Fruit fly (Drosophila melanogaster) whole organism, embryonic: ENCODE measurements around the gene fwd.

Experiments
- ATbp ChIP-seq: fragments of 200-800 bp; sonication (Bioruptor generic); optimal IDR thresholded peaks from 2 replicates; lab custom pipeline; 2017; ENCODE audit warnings: missing biosample characterization, mild to moderate bottlenecking, missing genetic modification characterization, missing genetic modification reagents
- Blimp-1 ChIP-seq: fragments of 200-800 bp; sonication (Bioruptor generic); optimal IDR thresholded peaks from 3 replicates; lab custom pipeline; 2018; ENCODE audit warnings: missing biosample characterization, missing genetic modification characterization, mild to moderate bottlenecking, moderate library complexity, missing genetic modification reagents
- CG11085 ChIP-seq: fragments of 200-800 bp; sonication (Bioruptor generic); IDR thresholded peaks from 2 replicates; pipeline ENCODE4 v1.3.6; 2022; ENCODE audit warnings: missing biosample characterization, missing genetic modification characterization
- CG11093 ChIP-seq: fragments of 200-800 bp; sonication (Bioruptor generic); IDR thresholded peaks from 3 replicates; pipeline ENCODE4 v1.3.6; 2022; ENCODE audit warnings: missing biosample characterization, missing genetic modification characterization
- CG11247 ChIP-seq: fragments of 200-800 bp; sonication (Bioruptor generic); IDR thresholded peaks from 2 replicates; pipeline ENCODE4 v1.3.6; 2022; ENCODE audit warnings: missing biosample characterization, missing genetic modification characterization
- CG12769 ChIP-seq: fragments of 200-800 bp; sonication (Bioruptor generic); optimal IDR thresholded peaks from 2 replicates; lab custom pipeline; 2019; ENCODE audit warnings: missing biosample characterization, mild to moderate bottlenecking, missing genetic modification characterization, moderate library complexity
- CG14667 ChIP-seq: fragments of 200-800 bp; sonication (Bioruptor generic); IDR thresholded peaks from 2 replicates; pipeline ENCODE4 v1.3.6; 2022; ENCODE audit warnings: missing biosample characterization, missing genetic modification characterization
- CG16779 ChIP-seq: fragments of 200-800 bp; sonication (Bioruptor generic); IDR thresholded peaks from 2 replicates; pipeline ENCODE4 v1.3.6; 2022; ENCODE audit warnings: missing biosample characterization, missing genetic modification characterization
- CG2120 ChIP-seq: fragments of 200-800 bp; sonication (Bioruptor generic); optimal IDR thresholded peaks from 3 replicates; lab custom pipeline; 2016; ENCODE audit warnings: missing biosample characterization, missing genetic modification characterization
- CG2199 ChIP-seq: fragments of 200-800 bp; sonication (Bioruptor generic); IDR thresholded peaks from 3 replicates; pipeline ENCODE4 v1.3.6; 2022; ENCODE audit warnings: missing biosample characterization, missing genetic modification characterization
- CG34422 ChIP-seq: fragments of 200-800 bp; sonication (Bioruptor generic); IDR thresholded peaks from 3 replicates; pipeline ENCODE4 v1.3.6; 2022; ENCODE audit warnings: missing biosample characterization, missing genetic modification characterization
- CG3726 ChIP-seq: fragments of 200-800 bp; sonication (Bioruptor generic); IDR thresholded peaks from 3 replicates; pipeline ENCODE4, ENCODE4 v1.3.6; 2022; ENCODE audit warnings: missing biosample characterization, missing genetic modification characterization
- CG6175 ChIP-seq: fragments of 200-800 bp; sonication (Bioruptor generic); IDR thresholded peaks from 3 replicates; pipeline ENCODE4 v1.3.6; 2022; ENCODE audit warnings: missing biosample characterization, missing genetic modification characterization
- CG7271 ChIP-seq: fragments of 200-800 bp; sonication (Bioruptor generic); optimal IDR thresholded peaks from 2 replicates; lab custom pipeline; 2018; ENCODE audit warnings: missing biosample characterization, mild to moderate bottlenecking, missing genetic modification characterization, moderate library complexity
- CG9609 ChIP-seq: fragments of 200-800 bp; sonication (Bioruptor generic); optimal IDR thresholded peaks from 3 replicates; lab custom pipeline; 2016; ENCODE audit warnings: missing biosample characterization, missing genetic modification characterization
- Fer1 ChIP-seq: fragments of 200-800 bp; sonication (Bioruptor generic); optimal IDR thresholded peaks from 2 replicates; lab custom pipeline; 2017; ENCODE audit warnings: missing biosample characterization, mild to moderate bottlenecking, missing genetic modification characterization
- Fer2 ChIP-seq: fragments of 200-800 bp; sonication (Bioruptor generic); optimal IDR thresholded peaks from 2 replicates; lab custom pipeline; 2018; ENCODE audit warnings: missing biosample characterization, mild to moderate bottlenecking, missing genetic modification characterization, moderate library complexity
- Hr78 ChIP-seq, 2 experiments: fragments of 200-800 bp in 1 of 2; fragments of >200 bp in 1 of 2; sonication (Bioruptor generic) in 1 of 2; optimal IDR thresholded peaks; 2 replicates each; lab custom pipeline; 2017 to 2019; ENCODE audit warnings: missing biosample characterization in 2 of 2, missing genetic modification characterization in 2 of 2, mild to moderate bottlenecking in 1 of 2, moderate library complexity in 1 of 2
- MTF-1 ChIP-seq: fragments of 200-800 bp; sonication (Bioruptor generic); optimal IDR thresholded peaks from 2 replicates; lab custom pipeline; 2018; ENCODE audit warnings: missing biosample characterization, mild to moderate bottlenecking, missing genetic modification characterization, borderline replicate concordance
- Optix ChIP-seq: fragments of 200-800 bp; sonication (Bioruptor generic); IDR thresholded peaks from 3 replicates; pipeline ENCODE4 v1.3.6; 2022; ENCODE audit warnings: missing biosample characterization, missing genetic modification characterization
- Spps ChIP-seq: fragments of 200-800 bp; sonication (Bioruptor generic); optimal IDR thresholded peaks from 2 replicates; lab custom pipeline; 2018; ENCODE audit warnings: missing biosample characterization, mild to moderate bottlenecking, missing genetic modification characterization
- Taf1 ChIP-seq: fragments of 200-800 bp; sonication (Bioruptor generic); IDR thresholded peaks from 2 replicates; pipeline ENCODE4 v1.3.6; 2022; ENCODE audit warnings: missing biosample characterization, missing genetic modification characterization
- gem ChIP-seq: fragments of 200-800 bp; sonication (Bioruptor generic); optimal IDR thresholded peaks from 2 replicates; lab custom pipeline; 2019; ENCODE audit warnings: missing biosample characterization, mild to moderate bottlenecking, missing genetic modification characterization, moderate library complexity
- gt ChIP-seq: fragments of 200-800 bp; sonication (Bioruptor generic); IDR thresholded peaks from 2 replicates; pipeline ENCODE4 v1.3.6; 2022; ENCODE audit warnings: missing biosample characterization, missing genetic modification characterization
- nom ChIP-seq: fragments of 200-800 bp; sonication (Bioruptor generic); optimal IDR thresholded peaks from 2 replicates; lab custom pipeline; 2017; ENCODE audit warnings: missing biosample characterization, missing genetic modification characterization, mild to moderate bottlenecking, moderate library complexity, missing genetic modification reagents
- oc ChIP-seq: fragments of 200-800 bp; sonication (Bioruptor generic); optimal IDR thresholded peaks from 2 replicates; lab custom pipeline; 2018; ENCODE audit warnings: missing biosample characterization, mild to moderate bottlenecking, missing genetic modification characterization, moderate library complexity
- pan ChIP-seq, 4 experiments: fragments of >200 bp in 3 of 4; fragments of 200-800 bp in 1 of 4; sonication (Bioruptor generic) in 1 of 4; optimal IDR thresholded peaks in 3 of 4; IDR thresholded peaks in 1 of 4; 2 replicates each; pipeline versions ENCODE4 v1.3.6 to Lab custom; 2017 to 2022; ENCODE audit warnings: missing biosample characterization in 2 of 4, missing genetic modification characterization in 2 of 4, mixed read lengths in 1 of 4
- pros ChIP-seq: fragments of 200-800 bp; sonication (Bioruptor generic); optimal IDR thresholded peaks from 3 replicates; lab custom pipeline; 2019; ENCODE audit warnings: missing biosample characterization, mild to moderate bottlenecking, missing genetic modification characterization, moderate library complexity
- ro ChIP-seq: fragments of 200-800 bp; sonication (Bioruptor generic); IDR thresholded peaks from 2 replicates; pipeline ENCODE4 v1.3.6; 2022; ENCODE audit warnings: missing biosample characterization, missing genetic modification characterization
- sug ChIP-seq: fragments of 200-800 bp; optimal IDR thresholded peaks from 2 replicates; lab custom pipeline; 2019; ENCODE audit warnings: missing biosample characterization, mild to moderate bottlenecking, missing genetic modification characterization, moderate library complexity
- tll ChIP-seq, 2 experiments: fragments of 200-800 bp in 1 of 2; fragments of >200 bp in 1 of 2; sonication (Bioruptor generic) in 1 of 2; optimal IDR thresholded peaks; 2 replicates each; lab custom pipeline; 2017 to 2019; ENCODE audit warnings: missing biosample characterization in 2 of 2, missing genetic modification characterization in 2 of 2, mild to moderate bottlenecking in 1 of 2, moderate library complexity in 1 of 2
- ttk ChIP-seq: fragments of 200-800 bp; sonication (Bioruptor generic); IDR thresholded peaks from 2 replicates; pipeline ENCODE4 v2.1.2; 2022; ENCODE audit warnings: missing biosample characterization, missing genetic modification characterization
- wek ChIP-seq: fragments of 200-800 bp; sonication (Bioruptor generic); optimal IDR thresholded peaks from 3 replicates; lab custom pipeline; 2018; ENCODE audit warnings: missing biosample characterization, mild to moderate bottlenecking, missing genetic modification characterization, moderate library complexity
- wor ChIP-seq: fragments of 200-800 bp; sonication (Bioruptor generic); IDR thresholded peaks from 2 replicates; pipeline ENCODE4 v1.3.6; 2022; ENCODE audit warnings: missing biosample characterization, missing genetic modification characterization
- zf30C ChIP-seq: fragments of 200-800 bp; sonication (Bioruptor generic); optimal IDR thresholded peaks from 3 replicates; lab custom pipeline; 2018; ENCODE audit warnings: missing biosample characterization, mild to moderate bottlenecking, missing genetic modification characterization

The fwd gene

dm6 chr3L:349751-350150 lies 30.1 kb upstream of the fwd start (continued):
- TF ChIP-seq CG11085 (GFP tag; lab: Robert Waterston, UW) (no peak), CG34422 (GFP tag; lab: Robert Waterston, UW) (no peak), Taf1 (GFP tag; lab: Robert Waterston, UW) (no peak), zf30C (GFP tag; lab: Kevin White, UChicago) (no peak), gem (tag; lab: Kevin White, UChicago) (peak; percentile 5), CG2120 (GFP tag; lab: Kevin White, UChicago) (peak; percentile 16), MTF-1 (GFP tag; lab: Kevin White, UChicago) (no peak), Blimp-1 (GFP tag; lab: Kevin White, UChicago) (no peak), CG7271 (tag; lab: Kevin White, UChicago) (no peak), CG12769 (tag; lab: Kevin White, UChicago) (peak; percentile 26), ttk (GFP tag; lab: Robert Waterston, UW) (no peak), nom (GFP tag; lab: Kevin White, UChicago) (no peak), oc (tag; lab: Kevin White, UChicago) (no peak), Spps (tag; lab: Kevin White, UChicago) (no peak), CG6175 (GFP tag; lab: Robert Waterston, UW) (no peak), CG9609 (GFP tag; lab: Kevin White, UChicago) (no peak), CG11093 (GFP tag; lab: Robert Waterston, UW) (no peak), wor (GFP tag; lab: Robert Waterston, UW) (no peak)

- TF ChIP-seq ro (GFP tag; lab: Robert Waterston, UW) (0 out of 2 replicates have a peak, but pooled peaks have one; percentile 2), CG11247 (GFP tag; lab: Robert Waterston, UW) (peak; percentile 3; the same call in 1 of the 2 replicates), Optix (GFP tag; lab: Robert Waterston, UW) (0 out of 3 replicates have a peak, but pooled peaks have one; percentile 3), Hr78 (GFP tag; optimal IDR thresholded peaks at IDR 0.05; lab: Kevin White, UChicago) (peak in 1 of 2 experiments; percentile 61), Fer1 (GFP tag; lab: Kevin White, UChicago) (no peak), CG3726 (GFP tag; lab: Robert Waterston, UW) (0 out of 3 replicates have a peak, but pooled peaks have one; percentile 2), Fer2 (tag; lab: Kevin White, UChicago) (no peak), sug (tag; lab: Kevin White, UChicago) (no peak), tll (GFP tag; optimal IDR thresholded peaks at IDR 0.05; lab: Kevin White, UChicago) (no peak), ATbp (GFP tag; lab: Kevin White, UChicago) (no peak), CG14667 (peak; percentile 2; the same call in 1 of the 2 replicates), CG2199 (GFP tag; lab: Robert Waterston, UW) (peak; percentile 75; the same call in 1 of the 3 replicates), gt (no peak), wek (GFP tag; lab: Kevin White, UChicago) (no peak), pros (GFP tag; lab: Kevin White, UChicago) (no peak), CG34422 (GFP tag; lab: Robert Waterston, UW) (no peak), CG16779 (no peak), pan (optimal IDR thresholded peaks at IDR 0.05; lab: Kevin White, UChicago) (no peak), pan (GFP tag; optimal IDR thresholded peaks at IDR 0.05 in 1 of 2, IDR thresholded peaks at IDR 0.05 in 1 of 2) (no peak)
- TF ChIP-seq, all 482 proteins: peak for 7
These were observed 28.7 kb upstream of the fwd start for dm6 chr3L:348406-348743.
